Fruit fly (Drosophila melanogaster) whole organism, embryonic: ENCODE data around the gene CG12674.

Source experiments
- Ada2b ChIP-seq: fragments of 200-800 bp; sonication (Bioruptor generic); IDR thresholded peaks from 2 replicates; pipeline ENCODE4 v1.3.6; 2022; ENCODE audit warnings: missing biosample characterization, missing genetic modification characterization
- Antp ChIP-seq: fragments of 200-800 bp; sonication (Bioruptor generic); optimal IDR thresholded peaks from 3 replicates; lab custom pipeline; 2016; ENCODE audit warnings: missing biosample characterization, missing genetic modification characterization
- Bteb2 ChIP-seq: fragments of 200-800 bp; sonication (Bioruptor generic); optimal IDR thresholded peaks from 2 replicates; lab custom pipeline; 2016; ENCODE audit warnings: missing biosample characterization, missing genetic modification characterization
- CG10959 ChIP-seq: fragments of 200-800 bp; sonication (Bioruptor generic); IDR thresholded peaks from 2 replicates; pipeline ENCODE4 v1.3.6; 2022; ENCODE audit warnings: missing biosample characterization, missing genetic modification characterization
- CG11085 ChIP-seq: fragments of 200-800 bp; sonication (Bioruptor generic); IDR thresholded peaks from 2 replicates; pipeline ENCODE4 v1.3.6; 2022; ENCODE audit warnings: missing biosample characterization, missing genetic modification characterization
- CG11456 ChIP-seq: fragments of 200-800 bp; sonication (Bioruptor generic); IDR thresholded peaks from 3 replicates; pipeline ENCODE4 v1.3.6; 2022; ENCODE audit warnings: missing biosample characterization, missing genetic modification characterization
- CG13123 ChIP-seq: fragments of 200-800 bp; sonication (Bioruptor generic); optimal IDR thresholded peaks from 2 replicates; lab custom pipeline; 2016; ENCODE audit warnings: missing biosample characterization, missing genetic modification characterization
- CG1832 ChIP-seq: fragments of 200-800 bp; sonication (Bioruptor generic); optimal IDR thresholded peaks from 2 replicates; lab custom pipeline; 2017; ENCODE audit warnings: missing biosample characterization, mild to moderate bottlenecking, missing genetic modification characterization, inconsistent platforms
- CG30403 ChIP-seq: fragments of 200-800 bp; sonication (Bioruptor generic); optimal IDR thresholded peaks from 3 replicates; lab custom pipeline; 2016; ENCODE audit warnings: missing biosample characterization, missing genetic modification characterization
- CG31224 ChIP-seq: fragments of 200-800 bp; sonication (Bioruptor generic); IDR thresholded peaks from 2 replicates; pipeline ENCODE4 v1.3.6; 2022; ENCODE audit warnings: missing biosample characterization, missing genetic modification characterization
- CG33213 ChIP-seq: fragments of 200-800 bp; sonication (Bioruptor generic); optimal IDR thresholded peaks from 3 replicates; lab custom pipeline; 2016; ENCODE audit warnings: missing biosample characterization, missing genetic modification characterization
- CG34376 ChIP-seq: fragments of 200-800 bp; sonication (Bioruptor generic); optimal IDR thresholded peaks from 2 replicates; lab custom pipeline; 2018; ENCODE audit warnings: missing biosample characterization, mild to moderate bottlenecking, missing genetic modification characterization
- CG42726 ChIP-seq: fragments of 200-800 bp; sonication (Bioruptor generic); IDR thresholded peaks from 2 replicates; pipeline ENCODE4 v1.3.6; 2022; ENCODE audit warnings: missing biosample characterization, missing genetic modification characterization; ENCODE audit not compliant: partially characterized antibody
- CG4854 ChIP-seq: fragments of 200-800 bp; sonication (Bioruptor generic); optimal IDR thresholded peaks from 2 replicates; lab custom pipeline; 2016; ENCODE audit warnings: missing biosample characterization, missing genetic modification characterization, inconsistent platforms
- CG6272 ChIP-seq: fragments of 200-800 bp; sonication (Bioruptor generic); IDR thresholded peaks from 2 replicates; pipeline ENCODE4 v1.3.6; 2022; ENCODE audit warnings: missing biosample characterization, missing genetic modification characterization
- CG6654 ChIP-seq: fragments of 200-800 bp; sonication (Bioruptor generic); optimal IDR thresholded peaks from 2 replicates; lab custom pipeline; 2017; ENCODE audit warnings: missing biosample characterization, mild to moderate bottlenecking, missing genetic modification characterization
- CG9437 ChIP-seq: fragments of 200-800 bp; sonication (Bioruptor generic); optimal IDR thresholded peaks from 2 replicates; lab custom pipeline; 2018; ENCODE audit warnings: missing biosample characterization, mild to moderate bottlenecking, missing genetic modification characterization
- D19A ChIP-seq: fragments of 200-800 bp; optimal IDR thresholded peaks from 3 replicates; lab custom pipeline; 2019; ENCODE audit warnings: missing biosample characterization, mild to moderate bottlenecking, missing genetic modification characterization, moderate library complexity
- E2f2 ChIP-seq: fragments of 200-800 bp; sonication (Bioruptor generic); IDR thresholded peaks from 2 replicates; pipeline ENCODE4 v1.3.6; 2022; ENCODE audit warnings: missing biosample characterization, missing genetic modification characterization
- Fer2 ChIP-seq: fragments of 200-800 bp; sonication (Bioruptor generic); optimal IDR thresholded peaks from 2 replicates; lab custom pipeline; 2018; ENCODE audit warnings: missing biosample characterization, mild to moderate bottlenecking, missing genetic modification characterization, moderate library complexity
- Gug ChIP-seq: fragments of 200-800 bp; sonication (Bioruptor generic); IDR thresholded peaks from 4 replicates; pipeline ENCODE4 v1.3.6; 2022; ENCODE audit warnings: missing biosample characterization, missing genetic modification characterization
- Optix ChIP-seq: fragments of 200-800 bp; sonication (Bioruptor generic); IDR thresholded peaks from 3 replicates; pipeline ENCODE4 v1.3.6; 2022; ENCODE audit warnings: missing biosample characterization, missing genetic modification characterization
- Sry-δ ChIP-seq: fragments of 200-800 bp; sonication (Bioruptor generic); optimal IDR thresholded peaks from 2 replicates; lab custom pipeline; 2016; ENCODE audit warnings: missing biosample characterization, missing genetic modification characterization
- Tbp ChIP-seq: fragments of >200 bp; optimal IDR thresholded peaks from 2 replicates; lab custom pipeline; 2018; ENCODE audit warnings: missing biosample characterization, missing genetic modification characterization
- Vsx1 ChIP-seq: fragments of 200-800 bp; sonication (Bioruptor generic); optimal IDR thresholded peaks from 2 replicates; lab custom pipeline; 2017; ENCODE audit warnings: missing biosample characterization, mild to moderate bottlenecking, missing genetic modification characterization, missing genetic modification reagents
- ab ChIP-seq: fragments of 200-800 bp; sonication (Bioruptor generic); optimal IDR thresholded peaks from 2 replicates; lab custom pipeline; 2016; ENCODE audit warnings: missing biosample characterization, missing genetic modification characterization
- bowl ChIP-seq: fragments of 200-800 bp; sonication (Bioruptor generic); IDR thresholded peaks from 2 replicates; pipeline ENCODE4 v1.3.6; 2022; ENCODE audit warnings: missing biosample characterization, missing genetic modification characterization
- bsh ChIP-seq, 2 experiments: fragments of 200-800 bp; sonication (Bioruptor generic); optimal IDR thresholded peaks; 2 replicates each; lab custom pipeline; 2017 to 2018; ENCODE audit warnings: mild to moderate bottlenecking in 2 of 2, missing biosample characterization in 2 of 2, missing genetic modification characterization in 2 of 2, moderate library complexity in 1 of 2
- btn ChIP-seq: fragments of 200-800 bp; sonication (Bioruptor generic); optimal IDR thresholded peaks from 2 replicates; lab custom pipeline; 2016; ENCODE audit warnings: missing biosample characterization, missing genetic modification characterization
- crc ChIP-seq: fragments of 200-800 bp; sonication (Bioruptor generic); optimal IDR thresholded peaks from 2 replicates; lab custom pipeline; 2016; ENCODE audit warnings: missing biosample characterization, missing genetic modification characterization
- disco-r ChIP-seq: fragments of 200-800 bp; sonication (Bioruptor generic); optimal IDR thresholded peaks from 2 replicates; lab custom pipeline; 2016; ENCODE audit warnings: missing biosample characterization, missing genetic modification characterization
- exex ChIP-seq: fragments of 200-800 bp; sonication (Bioruptor generic); optimal IDR thresholded peaks from 4 replicates; lab custom pipeline; 2018; ENCODE audit warnings: missing biosample characterization, mild to moderate bottlenecking, missing genetic modification characterization, moderate library complexity
- eyg ChIP-seq: fragments of 200-800 bp; sonication (Bioruptor generic); optimal IDR thresholded peaks from 3 replicates; lab custom pipeline; 2016; ENCODE audit warnings: missing biosample characterization, missing genetic modification characterization
- inv ChIP-seq: fragments of 200-800 bp; sonication (Bioruptor generic); IDR thresholded peaks from 2 replicates; pipeline ENCODE4 v1.3.6; 2022; ENCODE audit warnings: missing biosample characterization, missing genetic modification characterization; ENCODE audit not compliant: partially characterized antibody
- ken ChIP-seq: fragments of 200-800 bp; sonication (Bioruptor generic); IDR thresholded peaks from 3 replicates; pipeline ENCODE4 v1.3.6; 2022; ENCODE audit warnings: missing biosample characterization, missing genetic modification characterization
- lilli ChIP-seq: fragments of 200-800 bp; sonication (Bioruptor generic); optimal IDR thresholded peaks from 3 replicates; lab custom pipeline; 2016; ENCODE audit warnings: missing biosample characterization, missing genetic modification characterization
- lola ChIP-seq, 3 experiments: fragments of >200 bp in 2 of 3; fragments of 200-800 bp in 1 of 3; sonication (Bioruptor generic) in 1 of 3; optimal IDR thresholded peaks; 2 replicates each; lab custom pipeline; 2017 to 2019; ENCODE audit warnings: missing biosample characterization in 3 of 3, missing genetic modification characterization in 3 of 3, mild to moderate bottlenecking in 1 of 3, moderate library complexity in 1 of 3
- lov ChIP-seq, 2 experiments: fragments of 200-800 bp in 1 of 2; fragments of >200 bp in 1 of 2; sonication (Bioruptor generic) in 1 of 2; IDR thresholded peaks in 1 of 2; optimal IDR thresholded peaks in 1 of 2; 2 replicates in 1 of 2; 3 replicates in 1 of 2; pipeline versions ENCODE4 v1.3.6 to Lab custom; 2017 to 2022; ENCODE audit warnings: missing biosample characterization in 1 of 2, missing genetic modification characterization in 1 of 2
- nerfin-2 ChIP-seq: fragments of 200-800 bp; sonication (Bioruptor generic); IDR thresholded peaks from 2 replicates; pipeline ENCODE4 v1.3.6; 2022; ENCODE audit warnings: missing biosample characterization, missing genetic modification characterization; ENCODE audit not compliant: partially characterized antibody
- onecut ChIP-seq: fragments of 200-800 bp; sonication (Bioruptor generic); IDR thresholded peaks from 2 replicates; pipeline ENCODE4 v1.3.6; 2022; ENCODE audit warnings: missing biosample characterization, missing genetic modification characterization
- peb ChIP-seq: fragments of 200-800 bp; sonication (Bioruptor generic); IDR thresholded peaks from 2 replicates; pipeline ENCODE4 v1.3.6; 2022; ENCODE audit warnings: missing biosample characterization, missing genetic modification characterization
- ro ChIP-seq: fragments of 200-800 bp; sonication (Bioruptor generic); IDR thresholded peaks from 2 replicates; pipeline ENCODE4 v1.3.6; 2022; ENCODE audit warnings: missing biosample characterization, missing genetic modification characterization
- salm ChIP-seq: fragments of 200-800 bp; sonication (Bioruptor generic); optimal IDR thresholded peaks from 2 replicates; lab custom pipeline; 2018; ENCODE audit warnings: missing biosample characterization, mild to moderate bottlenecking, missing genetic modification characterization
- sens-2 ChIP-seq: fragments of 200-800 bp; sonication (Bioruptor generic); IDR thresholded peaks from 2 replicates; pipeline ENCODE4 v1.3.6; 2022; ENCODE audit warnings: missing biosample characterization, missing genetic modification characterization
- tap ChIP-seq: fragments of 200-800 bp; optimal IDR thresholded peaks from 3 replicates; lab custom pipeline; 2019; ENCODE audit warnings: missing biosample characterization, mild to moderate bottlenecking, missing genetic modification characterization, moderate library complexity
- tll ChIP-seq, 2 experiments: fragments of 200-800 bp in 1 of 2; fragments of >200 bp in 1 of 2; sonication (Bioruptor generic) in 1 of 2; optimal IDR thresholded peaks; 2 replicates each; lab custom pipeline; 2017 to 2019; ENCODE audit warnings: missing biosample characterization in 2 of 2, missing genetic modification characterization in 2 of 2, mild to moderate bottlenecking in 1 of 2, moderate library complexity in 1 of 2
- zf30C ChIP-seq: fragments of 200-800 bp; sonication (Bioruptor generic); optimal IDR thresholded peaks from 3 replicates; lab custom pipeline; 2018; ENCODE audit warnings: missing biosample characterization, mild to moderate bottlenecking, missing genetic modification characterization

CG12674 gene

dm6 chr2L:2037165-2037550, 42.6 kb upstream of the CG12674 start, which contains the start of gene lectin-22C (continued):
- TF ChIP-seq CG13123, result no peak
- TF ChIP-seq, all 482 proteins: peak for 0

- TF ChIP-seq CG10959 (no peak), ro (no peak), CG9437 (no peak), E2f2 (GFP tag; lab: Robert Waterston, UW) (peak; percentile 98), Antp (peak; percentile 38), CG13123 (peak; percentile 39), CG11456 (GFP tag; lab: Robert Waterston, UW) (no peak), Ada2b (GFP tag; lab: Robert Waterston, UW) (no peak), Optix (GFP tag; lab: Robert Waterston, UW) (no peak), salm (no peak), lov (optimal IDR thresholded peaks at IDR 0.05; lab: Kevin White, UChicago) (no peak), lov (GFP tag; IDR thresholded peaks at IDR 0.05; lab: Robert Waterston, UW) (no peak), btn (GFP tag; lab: Kevin White, UChicago) (no peak), peb (no peak), Sry-δ (peak; percentile 100), Gug (peak; percentile 40; the same call in 1 of the 4 replicates), bowl (GFP tag; lab: Robert Waterston, UW) (no peak), Fer2 (tag; lab: Kevin White, UChicago) (no peak), sens-2 (GFP tag; lab: Robert Waterston, UW) (no peak), CG33213 (GFP tag; lab: Kevin White, UChicago) (peak; percentile 79), lilli (GFP tag; lab: Kevin White, UChicago) (peak; percentile 14), nerfin-2 (GFP tag; lab: Robert Waterston, UW) (peak; percentile 76), D19A (tag; lab: Kevin White, UChicago) (no peak), eyg (no peak), Vsx1 (GFP tag; lab: Kevin White, UChicago) (no peak), tap (tag; lab: Kevin White, UChicago) (no peak), bsh (GFP tag; optimal IDR thresholded peaks at IDR 0.05; lab: Kevin White, UChicago) (no peak), disco-r (GFP tag; lab: Kevin White, UChicago) (no peak), CG42726 (GFP tag; lab: Robert Waterston, UW) (peak; percentile 97), CG6272 (peak; percentile 36; the same call in 1 of the 2 replicates), Tbp (GFP tag; lab: Kevin White, UChicago) (no peak), zf30C (GFP tag; lab: Kevin White, UChicago) (no peak), ab (GFP tag; lab: Kevin White, UChicago) (no peak), CG11085 (GFP tag; lab: Robert Waterston, UW) (no peak), inv (GFP tag; lab: Robert Waterston, UW) (peak; percentile 94), ken (0 out of 3 replicates have a peak, but pooled peaks have one; percentile 42), onecut (GFP tag; lab: Robert Waterston, UW) (no peak), CG30403 (GFP tag; lab: Kevin White, UChicago) (peak; percentile 47), exex (tag; lab: Kevin White, UChicago) (no peak), CG1832 (peak; percentile 61), CG31224 (GFP tag; lab: Robert Waterston, UW) (no peak), Bteb2 (GFP tag; lab: Kevin White, UChicago) (no peak), CG34376 (GFP tag; lab: Kevin White, UChicago) (no peak), CG6654 (GFP tag; lab: Kevin White, UChicago) (no peak), crc (no peak), tll (GFP tag; optimal IDR thresholded peaks at IDR 0.05; lab: Kevin White, UChicago) (no peak), CG4854 (peak; percentile 98), lola (GFP tag; optimal IDR thresholded peaks at IDR 0.05; lab: Kevin White, UChicago) (no peak)
These were observed 42.0 kb upstream of the CG12674 start for dm6 chr2L:2037551-2038252.
